Worm (Caenorhabditis elegans) whole organism, L1 larva: ENCODE measurements around the gene R10E11.5.

Source experiments
- C34B4.2 ChIP-seq: sonication (generic microtip); optimal IDR thresholded peaks from 2 replicates; lab custom pipeline; 2017; ENCODE audit warnings: mild to moderate bottlenecking, missing genetic modification characterization, missing compliant biosample characterization
- F16B12.6 ChIP-seq: fragments of 150-350 bp; optimal IDR thresholded peaks from 2 replicates; lab custom pipeline; 2014; ENCODE audit warnings: missing biosample characterization, missing genetic modification characterization
- alr-1 ChIP-seq: fragments of 200-800 bp; sonication (Bioruptor generic); optimal IDR thresholded peaks from 2 replicates; lab custom pipeline; 2018; ENCODE audit warnings: borderline replicate concordance, mild to moderate bottlenecking, missing genetic modification characterization, missing compliant biosample characterization
- aly-2 ChIP-seq: fragments of 150-350 bp; optimal IDR thresholded peaks from 2 replicates; lab custom pipeline; 2014; ENCODE audit warnings: missing biosample characterization, missing genetic modification characterization
- ama-1 ChIP-seq: fragments of 150-350 bp; optimal IDR thresholded peaks from 2 replicates; lab custom pipeline; 2014
- blmp-1 ChIP-seq: fragments of 150-350 bp; optimal IDR thresholded peaks from 2 replicates; lab custom pipeline; 2014; ENCODE audit warnings: missing biosample characterization, missing genetic modification characterization
- dpl-1 ChIP-seq, 3 experiments: fragments of 150-350 bp in 2 of 3; sonication (generic microtip) in 1 of 3; optimal IDR thresholded peaks; 2 replicates each; lab custom pipeline; 2014 to 2017; ENCODE audit warnings: missing biosample characterization in 3 of 3, missing genetic modification characterization in 3 of 3, missing genetic modification reagents in 3 of 3
- dsc-1 ChIP-seq: sonication (generic microtip); optimal IDR thresholded peaks from 2 replicates; lab custom pipeline; 2016; ENCODE audit warnings: mild to moderate bottlenecking, missing genetic modification characterization, missing compliant biosample characterization
- egl-27 ChIP-seq, 2 experiments: fragments of 150-350 bp in 1 of 2; sonication (generic microtip); optimal IDR thresholded peaks; 3 replicates each; lab custom pipeline; 2017 to 2018; ENCODE audit warnings: missing biosample characterization in 2 of 2, missing genetic modification characterization in 2 of 2, missing genetic modification reagents in 2 of 2
- elt-2 ChIP-seq: sonication (generic microtip); optimal IDR thresholded peaks from 2 replicates; lab custom pipeline; 2016; ENCODE audit warnings: missing genetic modification characterization, mild to moderate bottlenecking, inconsistent platforms, missing compliant biosample characterization, missing genetic modification reagents
- elt-3 ChIP-seq, 6 experiments: fragments of 150-350 bp in 1 of 6; sonication (generic microtip); optimal IDR thresholded peaks; 2 replicates each; lab custom pipeline; 2017 to 2018; ENCODE audit warnings: missing biosample characterization in 6 of 6, missing genetic modification characterization in 6 of 6, inconsistent platforms in 1 of 6
- fkh-4 ChIP-seq: sonication (generic microtip); optimal IDR thresholded peaks from 2 replicates; lab custom pipeline; 2016; ENCODE audit warnings: missing compliant biosample characterization, missing genetic modification characterization, borderline replicate concordance
- fos-1 ChIP-seq: fragments of 150-350 bp; optimal IDR thresholded peaks from 2 replicates; lab custom pipeline; 2014; ENCODE audit warnings: missing biosample characterization, missing genetic modification characterization
- grh-1 ChIP-seq: fragments of 200-800 bp; sonication (Bioruptor generic); IDR thresholded peaks from 2 replicates; pipeline ENCODE4 v1.3.6; 2022; ENCODE audit warnings: missing genetic modification reagents, missing genetic modification characterization, missing compliant biosample characterization
- hlh-4 ChIP-seq: sonication (generic microtip); optimal IDR thresholded peaks from 2 replicates; lab custom pipeline; 2016; ENCODE audit warnings: mild to moderate bottlenecking, missing genetic modification characterization, missing compliant biosample characterization
- hpl-2 ChIP-seq: fragments of 150-350 bp; optimal IDR thresholded peaks from 2 replicates; lab custom pipeline; 2014; ENCODE audit warnings: missing biosample characterization, missing genetic modification reagents, missing genetic modification characterization
- irx-1 ChIP-seq: sonication (generic microtip); optimal IDR thresholded peaks from 2 replicates; lab custom pipeline; 2016; ENCODE audit warnings: missing genetic modification characterization, missing compliant biosample characterization
- lin-13 ChIP-seq: fragments of 150-350 bp; optimal IDR thresholded peaks from 2 replicates; lab custom pipeline; 2014; ENCODE audit warnings: missing biosample characterization, missing genetic modification reagents, missing genetic modification characterization
- lin-14 ChIP-seq: fragments of 200-800 bp; sonication (Bioruptor generic); optimal IDR thresholded peaks from 2 replicates; lab custom pipeline; 2018; ENCODE audit warnings: mild to moderate bottlenecking, missing genetic modification characterization, moderate library complexity, missing compliant biosample characterization
- lin-35 ChIP-seq, 2 experiments: fragments of 150-350 bp; optimal IDR thresholded peaks; 2 replicates each; lab custom pipeline; 2014; ENCODE audit warnings: missing biosample characterization in 2 of 2, missing genetic modification characterization in 2 of 2, missing genetic modification reagents in 2 of 2
- lsy-2 ChIP-seq, 2 experiments: fragments of 150-350 bp; optimal IDR thresholded peaks; 2 replicates each; lab custom pipeline; 2014; ENCODE audit warnings: missing biosample characterization in 2 of 2, missing genetic modification characterization in 2 of 2
- mdl-1 ChIP-seq, 2 experiments: fragments of 150-350 bp; optimal IDR thresholded peaks; 2 replicates each; lab custom pipeline; 2014 to 2017; ENCODE audit warnings: missing biosample characterization in 2 of 2, missing genetic modification characterization in 2 of 2, inconsistent platforms in 1 of 2
- mep-1 ChIP-seq: fragments of 150-350 bp; optimal IDR thresholded peaks from 2 replicates; lab custom pipeline; 2014; ENCODE audit warnings: missing biosample characterization, missing genetic modification characterization
- nhr-11 ChIP-seq: fragments of 150-350 bp; optimal IDR thresholded peaks from 2 replicates; lab custom pipeline; 2014; ENCODE audit warnings: missing biosample characterization, missing genetic modification characterization
- nhr-19 ChIP-seq: fragments of 200-800 bp; sonication (Bioruptor generic); conservative IDR thresholded peaks from 2 replicates; pipeline ENCODE4 v1.3.6; 2022; ENCODE audit warnings: missing genetic modification characterization, missing compliant biosample characterization
- nhr-20 ChIP-seq: sonication (generic microtip); optimal IDR thresholded peaks from 2 replicates; lab custom pipeline; 2016; ENCODE audit warnings: mild to moderate bottlenecking, missing genetic modification characterization, missing compliant biosample characterization
- nhr-237 ChIP-seq: fragments of 150-350 bp; optimal IDR thresholded peaks from 2 replicates; lab custom pipeline; 2014; ENCODE audit warnings: missing biosample characterization, missing genetic modification characterization
- nhr-47 ChIP-seq: sonication (generic microtip); optimal IDR thresholded peaks from 2 replicates; lab custom pipeline; 2016; ENCODE audit warnings: mild to moderate bottlenecking, missing genetic modification characterization, moderate library complexity, missing compliant biosample characterization
- nhr-71 ChIP-seq: sonication (generic microtip); optimal IDR thresholded peaks from 2 replicates; lab custom pipeline; 2016; ENCODE audit warnings: mild to moderate bottlenecking, missing genetic modification characterization, moderate library complexity, missing compliant biosample characterization
- nhr-77 ChIP-seq: fragments of 150-350 bp; optimal IDR thresholded peaks from 2 replicates; lab custom pipeline; 2014; ENCODE audit warnings: missing biosample characterization, missing genetic modification characterization
- nhr-84 ChIP-seq: sonication (generic microtip); optimal IDR thresholded peaks from 2 replicates; lab custom pipeline; 2017; ENCODE audit warnings: missing biosample characterization, missing genetic modification characterization
- nhr-85 ChIP-seq: sonication (generic microtip); peaks from one replicate; lab custom pipeline; 2016; ENCODE audit warnings: missing genetic modification characterization, inconsistent platforms, missing compliant biosample characterization
- nhr-90 ChIP-seq: sonication (generic microtip); optimal IDR thresholded peaks from 2 replicates; lab custom pipeline; 2016; ENCODE audit warnings: mild to moderate bottlenecking, missing genetic modification characterization, missing compliant biosample characterization; ENCODE audit not compliant: poor library complexity
- pag-3 ChIP-seq: sonication (generic microtip); optimal IDR thresholded peaks from 2 replicates; lab custom pipeline; 2017; ENCODE audit warnings: missing genetic modification characterization, mild to moderate bottlenecking, missing compliant biosample characterization, antibody characterized with exemption, borderline replicate concordance; ENCODE audit not compliant: insufficient read depth
- pax-3 ChIP-seq: fragments of 200-800 bp; sonication (Bioruptor generic); optimal IDR thresholded peaks from 2 replicates; lab custom pipeline; 2018; ENCODE audit warnings: mild to moderate bottlenecking, missing genetic modification characterization, moderate library complexity, missing compliant biosample characterization
- pqm-1 ChIP-seq: sonication (generic microtip); optimal IDR thresholded peaks from 3 replicates; lab custom pipeline; 2017; ENCODE audit warnings: missing biosample characterization, missing genetic modification characterization
- rnt-1 ChIP-seq: sonication (generic microtip); optimal IDR thresholded peaks from 2 replicates; lab custom pipeline; 2016; ENCODE audit warnings: mild to moderate bottlenecking, missing genetic modification characterization, moderate library complexity, missing compliant biosample characterization
- skn-1 ChIP-seq: fragments of 150-350 bp; optimal IDR thresholded peaks from 2 replicates; lab custom pipeline; 2014; ENCODE audit warnings: missing biosample characterization, missing genetic modification characterization
- snu-23 ChIP-seq: sonication (generic microtip); optimal IDR thresholded peaks from 2 replicates; lab custom pipeline; 2016; ENCODE audit warnings: missing genetic modification characterization, missing compliant biosample characterization
- tlp-1 ChIP-seq: fragments of 150-350 bp; optimal IDR thresholded peaks from 2 replicates; lab custom pipeline; 2014; ENCODE audit warnings: missing biosample characterization, missing genetic modification characterization
- unc-130 ChIP-seq: fragments of 150-350 bp; optimal IDR thresholded peaks from 2 replicates; lab custom pipeline; 2017; ENCODE audit warnings: missing biosample characterization, missing genetic modification characterization, inconsistent platforms
- unc-30 ChIP-seq: sonication (generic microtip); optimal IDR thresholded peaks from 2 replicates; lab custom pipeline; 2017; ENCODE audit warnings: missing biosample characterization, missing genetic modification characterization
- unc-86 ChIP-seq: sonication (generic microtip); optimal IDR thresholded peaks from 2 replicates; lab custom pipeline; 2016; ENCODE audit warnings: missing genetic modification characterization, missing compliant biosample characterization
- unc-98 ChIP-seq: fragments of 200-800 bp; sonication (Bioruptor generic); IDR thresholded peaks from 2 replicates; pipeline ENCODE4 v1.3.6; 2022; ENCODE audit warnings: missing genetic modification characterization, missing compliant biosample characterization
- vab-15 ChIP-seq: sonication (generic microtip); optimal IDR thresholded peaks from 2 replicates; lab custom pipeline; 2017; ENCODE audit warnings: missing genotype, mild to moderate bottlenecking, missing genetic modification characterization, missing compliant biosample characterization
- xbp-1 ChIP-seq: sonication (generic microtip); optimal IDR thresholded peaks from 2 replicates; lab custom pipeline; 2016; ENCODE audit warnings: missing genetic modification characterization, missing compliant biosample characterization
- zag-1 ChIP-seq: fragments of 150-350 bp; optimal IDR thresholded peaks from 2 replicates; lab custom pipeline; 2014; ENCODE audit warnings: missing biosample characterization, missing genetic modification characterization
- ztf-4 ChIP-seq: fragments of 150-350 bp; optimal IDR thresholded peaks from 2 replicates; lab custom pipeline; 2014; ENCODE audit warnings: missing biosample characterization, missing genetic modification characterization

R10E11.5 gene

DNA sequence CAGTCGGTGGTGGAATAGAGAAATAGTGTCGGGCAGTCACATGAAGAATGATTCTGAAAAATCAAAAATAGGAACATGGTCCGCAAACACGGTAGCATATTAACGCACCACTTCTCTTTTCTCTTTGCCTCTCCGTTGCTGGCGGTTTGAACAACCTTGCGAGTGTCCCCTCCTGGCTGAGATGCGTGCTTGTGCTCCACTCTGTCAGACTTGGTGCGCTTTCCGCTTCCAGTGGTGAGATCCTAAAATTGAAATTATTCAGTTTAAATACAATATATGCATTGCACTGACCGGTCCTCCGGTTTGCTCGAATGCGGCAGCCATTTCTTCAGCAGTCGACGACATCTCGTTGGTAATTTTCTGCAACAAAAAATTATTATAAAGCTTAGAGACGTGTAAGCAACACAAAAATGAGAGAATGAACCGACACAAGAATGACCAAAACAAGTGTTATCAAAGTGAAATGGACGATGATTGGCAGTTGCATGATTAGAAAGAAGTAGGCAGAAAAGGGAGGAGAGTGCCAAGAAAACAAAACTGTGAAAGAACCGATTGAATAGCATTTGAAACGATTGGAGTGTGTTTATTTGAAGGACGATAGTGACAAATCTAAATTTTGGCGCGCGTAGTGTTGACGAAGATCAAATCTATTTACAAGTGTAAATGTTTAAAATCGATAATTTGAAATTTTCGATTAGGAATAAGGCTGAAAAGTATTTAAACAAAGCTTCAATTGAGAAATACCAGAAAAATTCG, 35.8 kb upstream of the R10E11.5 start, which contains the start of gene ZK632.9:
Gene ZK632.9, minus strand, starts transcription at position 360 of the 756 bp plus-strand sequence.
- TF ChIP-seq mep-1 (tag; lab: Kevin White, UChicago) (peak; percentile 12), vab-15 (no peak), hpl-2 (GFP tag; lab: Kevin White, UChicago) (no peak), blmp-1 (tag; lab: Kevin White, UChicago) (peak; percentile 58), dpl-1 (GFP tag; optimal IDR thresholded peaks at IDR 0.05; lab: Kevin White, UChicago) (peak; percentile 21 to 33 (median 32)), snu-23 (peak; percentile 33), elt-3 (tag; optimal IDR thresholded peaks at IDR 0.05; lab: Kevin White, UChicago) (peak in 1 of 6 experiments; percentile 67), lsy-2 (tag; optimal IDR thresholded peaks at IDR 0.05; lab: Kevin White, UChicago) (peak in 1 of 2 experiments; percentile 9), lin-14 (peak; percentile 31), lin-35 (GFP tag; optimal IDR thresholded peaks at IDR 0.05; lab: Kevin White, UChicago) (peak; percentile 33 to 36), F16B12.6 (tag; lab: Kevin White, UChicago) (peak; percentile 30)

ce11 chrIII:9824330-9824934, 35.0 kb upstream of the R10E11.5 start, which contains the start of gene lin-52:
Gene lin-52, minus strand, starts transcription at chrIII:9824750.
- TF ChIP-seq zag-1 (no peak), grh-1 (GFP tag; lab: Robert Waterston, UW) (0 out of 2 replicates have a peak, but pooled peaks have one; percentile 9), unc-98 (no peak), nhr-85 (tag; lab: Kevin White, UChicago) (peak; percentile 81), nhr-77 (tag; lab: Kevin White, UChicago) (no peak), snu-23 (no peak), alr-1 (tag; lab: Kevin White, UChicago) (no peak), unc-30 (no peak), elt-2 (tag; lab: Kevin White, UChicago) (peak; percentile 11), nhr-71 (peak; percentile 61), hlh-4 (tag; lab: Kevin White, UChicago) (no peak), pax-3 (tag; lab: Kevin White, UChicago) (no peak), rnt-1 (tag; lab: Kevin White, UChicago) (no peak), C34B4.2 (tag; lab: Kevin White, UChicago) (no peak), unc-86 (tag; lab: Kevin White, UChicago) (no peak), nhr-84 (tag; lab: Kevin White, UChicago) (no peak), nhr-237 (tag; lab: Kevin White, UChicago) (no peak), nhr-20 (tag; lab: Kevin White, UChicago) (peak; percentile 31), irx-1 (no peak), pag-3 (tag; lab: Kevin White, UChicago) (no peak), aly-2 (tag; lab: Kevin White, UChicago) (no peak), tlp-1 (tag; lab: Kevin White, UChicago) (no peak), fos-1 (tag; lab: Kevin White, UChicago) (no peak), nhr-90 (peak; percentile 43), pqm-1 (tag; lab: Kevin White, UChicago) (no peak), lin-13 (GFP tag; lab: Kevin White, UChicago) (peak; percentile 8), lin-14 (no peak), nhr-11 (tag; lab: Kevin White, UChicago) (no peak), skn-1 (tag; lab: Kevin White, UChicago) (no peak), unc-130 (tag; lab: Kevin White, UChicago) (no peak), egl-27 (tag; optimal IDR thresholded peaks at IDR 0.05; lab: Kevin White, UChicago) (no peak), mep-1 (tag; lab: Kevin White, UChicago) (no peak), ztf-4 (tag; lab: Kevin White, UChicago) (no peak), nhr-47 (tag; lab: Kevin White, UChicago) (peak; percentile 38), mdl-1 (tag; optimal IDR thresholded peaks at IDR 0.05; lab: Kevin White, UChicago) (no peak), fkh-4 (tag; lab: Kevin White, UChicago) (no peak), xbp-1 (tag; lab: Kevin White, UChicago) (no peak), ama-1 (lab: Kevin White, UChicago) (peak; percentile 87), dsc-1 (tag; lab: Kevin White, UChicago) (no peak), nhr-19 (0 out of 2 replicates have a peak, but pooled peaks have one; percentile 4), dpl-1 (GFP tag; optimal IDR thresholded peaks at IDR 0.05; lab: Kevin White, UChicago) (no peak)
